Worm (Caenorhabditis elegans): ENCODE results near the gene C18A11.4.

C18A11.4 gene

ce11 chrX:8021609-8022008 is 23.7 kb upstream of the C18A11.4 start (continued):
- no peak for TF ChIP-seq F49E8.2 (tag; optimal IDR thresholded peaks at IDR 0.05; ENCODE audit: insufficient read depth)
- TF ChIP-seq somi-1 (GFP tag; optimal IDR thresholded peaks at IDR 0.05): peak; percentile 61
- no peak for TF ChIP-seq lsl-1 (GFP tag; optimal IDR thresholded peaks at IDR 0.05)
- TF ChIP-seq T26A5.8 (tag; optimal IDR thresholded peaks at IDR 0.05): no peak
- TF ChIP-seq ceh-91 (GFP tag; IDR thresholded peaks at IDR 0.05): no peak
- peak; percentile 65 for TF ChIP-seq C06A6.2 (GFP tag; conservative IDR thresholded peaks at IDR 0.05)
- peak; percentile 12 for TF ChIP-seq tlf-1 (GFP tag; optimal IDR thresholded peaks at IDR 0.05)
- TF ChIP-seq ZK185.1 (tag; optimal IDR thresholded peaks at IDR 0.05; ENCODE audit: poor library complexity, severe bottlenecking): peak; percentile 36
- TF ChIP-seq egl-44 (GFP tag; IDR thresholded peaks at IDR 0.05): no peak
- TF ChIP-seq lsy-27 (tag; optimal IDR thresholded peaks at IDR 0.05; ENCODE audit: borderline replicate concordance, insufficient read depth): no peak
- no peak for TF ChIP-seq nhr-90 (tag; optimal IDR thresholded peaks at IDR 0.05)
- peak; percentile 54; the same call in 1 of the 2 replicates for TF ChIP-seq dox-1 (GFP tag; IDR thresholded peaks at IDR 0.05)
- no peak for TF ChIP-seq snpc-1.3 (tag; optimal IDR thresholded peaks at IDR 0.05; ENCODE audit: insufficient read depth)
- TF ChIP-seq B0035.1 (tag; optimal IDR thresholded peaks at IDR 0.05): no peak
- TF ChIP-seq hrde-1 (tag; optimal IDR thresholded peaks at IDR 0.05; ENCODE audit: borderline replicate concordance): no peak
- TF ChIP-seq nhr-27 (tag; optimal IDR thresholded peaks at IDR 0.05): no peak
- TF ChIP-seq lin-26 (GFP tag; IDR thresholded peaks at IDR 0.05): peak; percentile 37; the same call in 1 of the 2 replicates
- peak; percentile 7 for TF ChIP-seq ztf-26 (tag; optimal IDR thresholded peaks at IDR 0.05)
- no peak for TF ChIP-seq ceh-58 (GFP tag; IDR thresholded peaks at IDR 0.05)
- peak; percentile 80 for TF ChIP-seq K11D2.4 (GFP tag; IDR thresholded peaks at IDR 0.05)
- no peak for TF ChIP-seq rpc-1 (optimal IDR thresholded peaks at IDR 0.05)
- no peak for TF ChIP-seq rpc-1 (tag; optimal IDR thresholded peaks at IDR 0.05)
- TF ChIP-seq hmg-1.2 (GFP tag; IDR thresholded peaks at IDR 0.05): peak; percentile 54
- TF ChIP-seq hsf-1 (GFP tag; IDR thresholded peaks at IDR 0.05): peak; percentile 47; the same call in 1 of the 2 replicates
- TF ChIP-seq chd-7 (tag; optimal IDR thresholded peaks at IDR 0.05): peak; percentile 82
- peak; percentile 13; the same call in 1 of the 2 replicates for TF ChIP-seq egrh-3 (GFP tag; IDR thresholded peaks at IDR 0.05)
- TF ChIP-seq F57C9.4 (tag; optimal IDR thresholded peaks at IDR 0.05): no peak
- TF ChIP-seq bed-1 (GFP tag; IDR thresholded peaks at IDR 0.05): no peak
- TF ChIP-seq snpc-1.1 (tag; optimal IDR thresholded peaks at IDR 0.05; ENCODE audit: insufficient read depth): no peak
- peak; percentile 16 for TF ChIP-seq akir-1 (GFP tag; optimal IDR thresholded peaks at IDR 0.05)
- TF ChIP-seq ztf-28 (GFP tag; IDR thresholded peaks at IDR 0.05): no peak
- no peak for TF ChIP-seq ccch-3 (GFP tag; optimal IDR thresholded peaks at IDR 0.05)
- no peak for TF ChIP-seq athp-1 (tag; optimal IDR thresholded peaks at IDR 0.05)
- TF ChIP-seq rec-8 (tag; optimal IDR thresholded peaks at IDR 0.05): no peak
- TF ChIP-seq lin-54 (GFP tag; optimal IDR thresholded peaks at IDR 0.05): peak; percentile 12
- TF ChIP-seq him-1 (tag; optimal IDR thresholded peaks at IDR 0.05): no peak
- TF ChIP-seq ztf-3 (GFP tag; optimal IDR thresholded peaks at IDR 0.05): no peak
- no peak for TF ChIP-seq nhr-120 (GFP tag; IDR thresholded peaks at IDR 0.05)
- no peak for TF ChIP-seq F37B4.10 (GFP tag; IDR thresholded peaks at IDR 0.05)
- peak; percentile 54; the same call in 1 of the 2 replicates for TF ChIP-seq pbrm-1 (GFP tag; IDR thresholded peaks at IDR 0.05)
- no peak for TF ChIP-seq die-1 (tag; optimal IDR thresholded peaks at IDR 0.05)
- no peak for TF ChIP-seq hlh-12 (tag; optimal IDR thresholded peaks at IDR 0.05)
- TF ChIP-seq sptf-2 (GFP tag; optimal IDR thresholded peaks at IDR 0.05): no peak
- TF ChIP-seq unc-130 (GFP tag; optimal IDR thresholded peaks at IDR 0.05): no peak
- no peak for TF ChIP-seq egl-18 (GFP tag; IDR thresholded peaks at IDR 0.05)
- no peak for TF ChIP-seq nhr-179 (tag; optimal IDR thresholded peaks at IDR 0.05)
- no peak for TF ChIP-seq attf-3 (GFP tag; conservative IDR thresholded peaks at IDR 0.05)
- peak; percentile 76; the same call in 1 of the 2 replicates for TF ChIP-seq aptf-3 (GFP tag; IDR thresholded peaks at IDR 0.05)
- no peak for TF ChIP-seq F57A8.1 (GFP tag; optimal IDR thresholded peaks at IDR 0.05)
